Fruit fly (Drosophila melanogaster): ENCODE data around the gene CG31301.

The CG31301 gene

DNA sequence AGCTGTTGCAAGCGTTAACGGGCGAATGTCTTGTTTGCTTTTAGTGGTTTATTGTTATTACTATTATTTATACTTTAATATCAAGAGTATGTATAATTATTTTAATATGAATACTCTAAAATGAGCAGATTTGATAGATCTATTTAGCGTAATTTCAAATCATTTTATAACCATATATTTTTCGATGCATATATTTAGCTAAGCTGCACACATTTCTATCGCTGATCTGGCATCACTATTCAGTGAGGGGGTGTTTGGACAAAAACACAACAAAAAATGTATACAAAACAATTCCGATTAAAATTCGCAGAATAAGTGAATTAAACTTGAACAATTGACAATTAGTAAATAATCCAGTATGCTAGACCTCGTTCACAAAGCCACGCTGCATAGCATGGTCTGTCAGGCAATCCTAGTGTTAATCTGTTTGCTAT is 5.0 kb downstream of the CG31301 start, which contains the start of the genes Trs33 and Tmtc4:
TSS of gene Trs33 (minus strand) at position 3 of the 434 bp plus-strand sequence.
TSS of gene Tmtc4 (plus strand) at position 233 of the 434 bp plus-strand sequence.
- TF ChIP-seq Rel (GFP tag; optimal IDR thresholded peaks at IDR 0.05): no peak
- TF ChIP-seq Rel (tag; optimal IDR thresholded peaks at IDR 0.05): peak; percentile 51
- no peak for TF ChIP-seq Dif (GFP tag; optimal IDR thresholded peaks at IDR 0.05; ENCODE audit: partially characterized antibody)
- TF ChIP-seq Hnf4 (GFP tag; optimal IDR thresholded peaks at IDR 0.05): no peak
- TF ChIP-seq lola (GFP tag; optimal IDR thresholded peaks at IDR 0.05): no peak
- no peak for TF ChIP-seq brk (GFP tag; optimal IDR thresholded peaks at IDR 0.05)
- TF ChIP-seq woc (GFP tag; optimal IDR thresholded peaks at IDR 0.05): peak; percentile 71
- TF ChIP-seq rgr (GFP tag; optimal IDR thresholded peaks at IDR 0.05): peak; percentile 70
- TF ChIP-seq GATAd (GFP tag; optimal IDR thresholded peaks at IDR 0.05): no peak
- peak; percentile 51 for TF ChIP-seq psq (GFP tag; optimal IDR thresholded peaks at IDR 0.05)
- TF ChIP-seq pan (optimal IDR thresholded peaks at IDR 0.05): no peak
- TF ChIP-seq dl (GFP tag; optimal IDR thresholded peaks at IDR 0.05; ENCODE audit: insufficient read depth in 1 of 2, partially characterized antibody in 2 of 2): no peak
- TF ChIP-seq Hr83 (GFP tag; optimal IDR thresholded peaks at IDR 0.05; ENCODE audit: poor library complexity, severe bottlenecking): peak; percentile 23
- TF ChIP-seq jim (GFP tag; optimal IDR thresholded peaks at IDR 0.05): no peak
- peak; percentile 56 for TF ChIP-seq CG9705 (GFP tag; optimal IDR thresholded peaks at IDR 0.05)
- TF ChIP-seq Dfd (GFP tag; optimal IDR thresholded peaks at IDR 0.05): no peak
- TF ChIP-seq dsf (GFP tag; optimal IDR thresholded peaks at IDR 0.05; ENCODE audit: borderline replicate concordance): no peak
- TF ChIP-seq OdsH (GFP tag; optimal IDR thresholded peaks at IDR 0.05): peak; percentile 11
- TF ChIP-seq CG32264 (GFP tag; optimal IDR thresholded peaks at IDR 0.05): no peak
- no peak for TF ChIP-seq sv (GFP tag; optimal IDR thresholded peaks at IDR 0.05)
- peak; percentile 29 for TF ChIP-seq Sp1 (GFP tag; optimal IDR thresholded peaks at IDR 0.05)
- no peak for TF ChIP-seq CrebA (GFP tag; optimal IDR thresholded peaks at IDR 0.05; ENCODE audit: borderline replicate concordance)
- no peak for TF ChIP-seq br (GFP tag; optimal IDR thresholded peaks at IDR 0.05)
- peak in 1 of 2 experiments; percentile 66 for TF ChIP-seq foxo (GFP tag; optimal IDR thresholded peaks at IDR 0.05)
- no peak for TF ChIP-seq Abd-B (GFP tag; optimal IDR thresholded peaks at IDR 0.05)
- peak; percentile 87 for TF ChIP-seq Myc (optimal IDR thresholded peaks at IDR 0.05)
- no peak for TF ChIP-seq usp (GFP tag; optimal IDR thresholded peaks at IDR 0.05)
- TF ChIP-seq ey (GFP tag; optimal IDR thresholded peaks at IDR 0.05): no peak
- no peak for TF ChIP-seq Hr78 (GFP tag; optimal IDR thresholded peaks at IDR 0.05)
- no peak for TF ChIP-seq Jra (GFP tag; optimal IDR thresholded peaks at IDR 0.05)
- peak; percentile 49 for TF ChIP-seq h (GFP tag; optimal IDR thresholded peaks at IDR 0.05)
- no peak for TF ChIP-seq tai (GFP tag; optimal IDR thresholded peaks at IDR 0.05)
- TF ChIP-seq N (GFP tag; optimal IDR thresholded peaks at IDR 0.05): no peak
- no peak for TF ChIP-seq Mio (GFP tag; optimal IDR thresholded peaks at IDR 0.05)
- no peak for TF ChIP-seq sage (GFP tag; optimal IDR thresholded peaks at IDR 0.05)
- peak; percentile 67 for TF ChIP-seq HLH106 (tag; optimal IDR thresholded peaks at IDR 0.05)
- no peak for TF ChIP-seq dmrt93B (GFP tag; optimal IDR thresholded peaks at IDR 0.05)
- TF ChIP-seq Vsx2 (GFP tag; optimal IDR thresholded peaks at IDR 0.05; ENCODE audit: partially characterized antibody): no peak
- TF ChIP-seq fru (GFP tag; optimal IDR thresholded peaks at IDR 0.05): no peak

DNA sequence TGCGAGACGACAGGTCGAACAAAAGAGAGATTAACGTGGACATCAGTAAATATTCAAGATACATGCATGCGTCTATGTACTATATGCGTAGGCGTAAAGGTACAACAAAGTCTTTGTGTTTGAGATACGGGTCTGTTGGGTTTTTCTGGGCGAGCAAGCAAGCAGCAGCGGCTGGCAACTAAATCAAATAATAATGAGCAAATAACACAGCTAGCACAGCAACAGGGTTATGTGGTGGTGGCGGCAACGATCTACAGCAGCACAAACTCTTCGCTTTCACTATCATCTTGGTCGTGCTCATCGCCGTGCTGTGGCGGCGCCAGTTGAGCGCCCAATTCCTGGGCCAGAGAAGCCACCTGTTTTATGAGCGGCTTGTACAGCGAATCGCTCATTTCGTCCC is 8.0 kb downstream of the CG31301 start:
- TF ChIP-seq Hnf4 (GFP tag; optimal IDR thresholded peaks at IDR 0.05): no peak
- no peak for TF ChIP-seq Mio (GFP tag; optimal IDR thresholded peaks at IDR 0.05)
- no peak for TF ChIP-seq Rel (GFP tag; optimal IDR thresholded peaks at IDR 0.05)
- no peak for TF ChIP-seq Rel (tag; optimal IDR thresholded peaks at IDR 0.05)
- TF ChIP-seq CrebA (GFP tag; optimal IDR thresholded peaks at IDR 0.05; ENCODE audit: borderline replicate concordance): no peak
- no peak for TF ChIP-seq Jra (GFP tag; optimal IDR thresholded peaks at IDR 0.05)
- TF ChIP-seq OdsH (GFP tag; optimal IDR thresholded peaks at IDR 0.05): no peak
- TF ChIP-seq psq (GFP tag; optimal IDR thresholded peaks at IDR 0.05): no peak
- TF ChIP-seq brk (GFP tag; optimal IDR thresholded peaks at IDR 0.05): no peak
- TF ChIP-seq tai (GFP tag; optimal IDR thresholded peaks at IDR 0.05): no peak
- TF ChIP-seq GATAd (GFP tag; optimal IDR thresholded peaks at IDR 0.05): no peak
- TF ChIP-seq br (GFP tag; optimal IDR thresholded peaks at IDR 0.05): no peak
- TF ChIP-seq N (GFP tag; optimal IDR thresholded peaks at IDR 0.05): no peak
- no peak for TF ChIP-seq usp (GFP tag; optimal IDR thresholded peaks at IDR 0.05)
- TF ChIP-seq ey (GFP tag; optimal IDR thresholded peaks at IDR 0.05): no peak

Measured in whole organism, wandering third instar larva.